Worm (Caenorhabditis elegans): ENCODE results near the gene srj-33.

DNA sequence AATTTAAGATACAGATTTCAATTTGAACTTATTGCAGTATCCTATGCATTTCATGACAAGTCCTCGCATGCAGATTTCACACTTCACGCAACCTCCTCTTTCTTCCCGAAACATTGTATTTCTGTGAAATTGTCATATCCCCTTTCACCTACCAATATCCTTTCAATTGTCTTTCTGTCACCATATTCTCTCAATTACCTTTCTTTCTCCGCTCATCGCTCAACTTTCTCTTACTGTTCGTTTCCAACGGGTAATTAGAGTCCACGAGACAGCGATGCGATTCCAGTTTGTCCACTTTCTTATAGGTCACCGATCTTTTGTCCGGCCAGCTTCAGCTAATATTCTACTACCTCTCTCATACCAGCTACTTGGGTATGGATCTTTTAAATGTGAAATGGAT is 15.1 kb upstream of the srj-33 start, which contains the start of gene mam-5:
- TF ChIP-seq nhr-237 (tag; optimal IDR thresholded peaks at IDR 0.05) (no peak), dmd-4 (tag; optimal IDR thresholded peaks at IDR 0.05) (no peak), nhr-77 (tag; optimal IDR thresholded peaks at IDR 0.05) (no peak), ama-1 (optimal IDR thresholded peaks at IDR 0.05) (no peak), zag-1 (tag; optimal IDR thresholded peaks at IDR 0.05) (no peak), nhr-10 (tag; optimal IDR thresholded peaks at IDR 0.05) (no peak), unc-55 (GFP tag; optimal IDR thresholded peaks at IDR 0.05) (no peak), unc-62 (GFP tag; optimal IDR thresholded peaks at IDR 0.05) (no peak), nhr-6 (tag; optimal IDR thresholded peaks at IDR 0.05) (no peak), ztf-11 (tag; optimal IDR thresholded peaks at IDR 0.05) (no peak), elt-1 (tag; optimal IDR thresholded peaks at IDR 0.05) (no peak), nhr-21 (tag; optimal IDR thresholded peaks at IDR 0.05) (no peak), ztf-4 (tag; optimal IDR thresholded peaks at IDR 0.05) (no peak), ZK546.5 (tag; optimal IDR thresholded peaks at IDR 0.05) (no peak)

All from whole organism, L2 larva.